Fruit fly (Drosophila melanogaster): ENCODE results near the gene nrm.

Gene nrm

DNA sequence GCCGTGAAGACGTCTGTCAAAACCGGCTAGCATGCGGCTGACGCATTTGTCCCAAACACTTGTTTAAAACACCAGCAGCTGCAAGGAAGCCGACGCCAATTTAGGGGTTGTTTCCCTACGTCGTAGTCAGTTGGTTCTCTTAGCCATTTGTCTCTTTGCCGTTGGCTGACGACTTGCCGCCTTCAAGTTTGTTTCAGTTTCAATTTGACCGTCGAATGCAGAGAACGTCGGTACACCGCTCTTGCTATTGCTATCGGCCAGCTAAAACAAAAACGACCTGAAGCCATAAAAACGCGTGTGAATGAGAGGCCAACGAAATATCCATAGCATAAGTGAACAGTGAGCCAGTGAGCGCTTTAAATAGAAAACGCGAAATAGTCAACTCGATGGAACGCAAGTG, at the start of gene nrm:
Gene nrm, plus strand, starts transcription at position 197 of the 400 bp plus-strand sequence.
- TF ChIP-seq ttk (optimal IDR thresholded peaks at IDR 0.05): no peak
- no peak for TF ChIP-seq insv (optimal IDR thresholded peaks at IDR 0.05)
- TF ChIP-seq Sin3A (optimal IDR thresholded peaks at IDR 0.05): no peak
- no peak for TF ChIP-seq psq (optimal IDR thresholded peaks at IDR 0.05)
- TF ChIP-seq Myc (optimal IDR thresholded peaks at IDR 0.05): no peak
- no peak for TF ChIP-seq h (optimal IDR thresholded peaks at IDR 0.05)

DNA sequence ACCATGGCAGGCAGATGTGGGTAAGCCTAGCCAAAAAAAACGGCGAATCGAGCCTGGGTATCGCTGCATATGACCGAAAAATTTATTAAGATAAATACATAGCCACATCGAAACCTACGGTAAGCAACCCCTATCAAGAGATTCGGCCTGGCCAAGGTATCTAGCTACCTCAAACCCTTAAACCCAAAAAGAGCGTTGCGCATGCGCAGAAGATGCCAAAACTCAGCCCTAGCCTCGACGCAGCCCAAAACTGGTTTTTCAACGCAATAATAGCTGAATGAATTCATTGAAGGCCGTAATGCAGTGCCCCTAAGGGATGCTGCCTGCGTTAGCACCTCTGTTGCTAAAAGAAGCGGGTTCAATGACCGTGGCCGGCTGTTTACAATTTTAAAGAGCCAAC, 45.5 kb upstream of the nrm start:
- TF ChIP-seq psq (optimal IDR thresholded peaks at IDR 0.05) (no peak), h (optimal IDR thresholded peaks at IDR 0.05) (no peak), insv (optimal IDR thresholded peaks at IDR 0.05) (no peak), Myc (optimal IDR thresholded peaks at IDR 0.05) (no peak), ttk (optimal IDR thresholded peaks at IDR 0.05) (no peak), Sin3A (optimal IDR thresholded peaks at IDR 0.05) (no peak)

DNA sequence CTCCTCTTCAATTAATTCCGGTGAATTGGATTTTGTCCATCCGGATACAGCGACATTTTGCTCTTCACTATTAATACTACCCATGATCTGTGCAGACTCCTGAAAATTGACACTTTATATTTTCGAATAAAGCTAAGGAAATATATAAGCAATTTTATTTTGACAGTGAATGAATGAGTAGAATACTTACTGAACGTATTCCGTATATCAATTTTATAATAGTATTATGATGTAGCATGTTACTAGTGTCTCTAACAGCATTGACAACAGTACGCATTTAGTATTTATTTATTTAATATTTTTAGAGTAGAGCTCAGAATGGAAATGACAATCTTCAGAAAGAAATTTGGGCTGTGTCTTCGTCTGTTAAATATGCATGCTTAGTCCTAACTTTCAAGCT, 43.0 kb upstream of the nrm start, which contains the start of gene CG32461:
Gene CG32461, minus strand, starts transcription at position 101 of the 400 bp plus-strand sequence.
- TF ChIP-seq Sin3A (optimal IDR thresholded peaks at IDR 0.05) (no peak), ttk (optimal IDR thresholded peaks at IDR 0.05) (no peak)

DNA sequence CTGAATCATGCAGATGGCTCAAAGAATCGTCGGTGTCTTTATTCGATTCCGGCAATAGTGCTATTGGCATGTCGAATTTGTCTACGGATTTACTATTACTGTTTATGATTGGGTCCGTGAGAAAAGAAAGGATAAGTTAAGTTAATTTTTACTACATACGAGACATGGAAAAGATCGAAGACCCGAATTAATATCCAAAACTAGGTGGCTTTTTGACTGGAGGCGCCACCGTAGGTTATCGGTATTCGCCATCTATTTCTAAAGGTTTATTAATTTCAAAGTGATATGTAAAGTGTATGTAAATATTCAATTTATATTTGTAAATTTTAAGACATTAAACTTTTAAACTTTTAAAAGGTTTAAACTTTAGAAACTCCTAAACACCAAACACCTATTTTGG, 40.0 kb upstream of the nrm start:
- TF ChIP-seq psq (optimal IDR thresholded peaks at IDR 0.05) (no peak), h (optimal IDR thresholded peaks at IDR 0.05) (no peak), ttk (optimal IDR thresholded peaks at IDR 0.05) (no peak), insv (optimal IDR thresholded peaks at IDR 0.05) (no peak), Sin3A (optimal IDR thresholded peaks at IDR 0.05) (no peak), Myc (optimal IDR thresholded peaks at IDR 0.05) (no peak)

DNA sequence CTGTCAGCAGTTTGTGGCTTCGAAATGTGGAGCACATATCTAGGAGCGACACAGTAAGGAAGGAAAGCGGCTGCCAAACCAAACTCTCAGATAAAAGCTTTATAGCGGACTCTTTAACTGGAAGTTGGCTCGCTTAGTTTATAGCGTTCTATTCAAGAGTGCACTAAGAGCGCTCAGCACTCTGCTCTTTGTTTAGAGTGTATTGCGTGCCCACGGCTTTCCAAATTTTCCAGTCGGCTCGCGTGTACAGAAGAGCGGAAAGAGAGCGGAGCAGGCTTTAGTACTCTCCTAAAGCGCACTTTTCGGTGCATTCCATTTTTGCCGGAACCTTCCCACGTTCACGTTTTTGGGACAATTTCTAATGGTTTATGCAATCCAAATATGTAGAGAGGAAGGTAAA, 37.9 kb upstream of the nrm start:
- no peak for TF ChIP-seq insv (optimal IDR thresholded peaks at IDR 0.05)
- no peak for TF ChIP-seq ttk (optimal IDR thresholded peaks at IDR 0.05)
- TF ChIP-seq Myc (optimal IDR thresholded peaks at IDR 0.05): no peak
- TF ChIP-seq h (optimal IDR thresholded peaks at IDR 0.05): no peak
- no peak for TF ChIP-seq psq (optimal IDR thresholded peaks at IDR 0.05)
- TF ChIP-seq Sin3A (optimal IDR thresholded peaks at IDR 0.05): no peak

DNA sequence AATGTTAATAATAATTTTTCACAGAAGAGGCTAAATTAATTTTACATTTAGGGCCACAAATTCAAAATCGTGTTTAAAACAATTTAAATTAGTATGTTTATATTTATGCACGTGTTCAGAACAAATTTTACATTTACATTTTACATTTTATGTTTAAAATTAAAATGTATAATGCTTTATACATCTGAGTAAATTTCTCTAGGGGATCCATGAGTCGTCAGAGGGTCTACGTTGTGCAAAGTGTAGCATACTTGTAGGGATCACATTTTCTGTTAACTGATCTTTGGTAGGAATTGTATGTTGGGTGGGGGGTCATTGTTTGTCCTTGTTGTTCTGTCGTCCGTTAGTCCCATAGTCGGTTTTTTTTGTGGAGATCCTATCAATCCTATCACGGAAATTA, 16.1 kb upstream of the nrm start:
- TF ChIP-seq psq (optimal IDR thresholded peaks at IDR 0.05) (no peak), Sin3A (optimal IDR thresholded peaks at IDR 0.05) (no peak), h (optimal IDR thresholded peaks at IDR 0.05) (no peak), ttk (optimal IDR thresholded peaks at IDR 0.05) (no peak), insv (optimal IDR thresholded peaks at IDR 0.05) (no peak), Myc (optimal IDR thresholded peaks at IDR 0.05) (no peak)

DNA sequence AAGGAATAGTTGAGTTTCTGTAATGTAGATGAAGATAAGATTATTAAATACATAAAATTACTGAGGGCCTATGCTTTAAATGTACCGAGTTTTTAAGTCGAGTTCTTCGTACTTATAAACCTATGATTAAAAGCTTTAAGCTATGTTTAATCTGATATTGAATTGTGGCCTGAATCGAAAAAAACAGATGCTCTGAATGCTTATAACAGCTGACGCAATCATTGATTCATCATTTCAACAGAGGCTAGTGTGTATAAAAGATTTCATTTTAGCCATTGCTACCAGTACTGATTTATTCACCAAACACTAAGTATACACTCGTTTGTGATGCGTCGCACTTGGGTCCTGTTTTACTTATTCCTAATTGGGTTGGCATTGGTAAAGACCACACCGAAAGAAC, 10.8 kb upstream of the nrm start, which contains the start of gene CG32457:
Gene CG32457, plus strand, starts transcription at position 301 of the 400 bp plus-strand sequence.
- TF ChIP-seq Sin3A (optimal IDR thresholded peaks at IDR 0.05) (no peak), Myc (optimal IDR thresholded peaks at IDR 0.05) (no peak), psq (optimal IDR thresholded peaks at IDR 0.05) (no peak), insv (optimal IDR thresholded peaks at IDR 0.05) (no peak), h (optimal IDR thresholded peaks at IDR 0.05) (no peak), ttk (optimal IDR thresholded peaks at IDR 0.05) (no peak)

DNA sequence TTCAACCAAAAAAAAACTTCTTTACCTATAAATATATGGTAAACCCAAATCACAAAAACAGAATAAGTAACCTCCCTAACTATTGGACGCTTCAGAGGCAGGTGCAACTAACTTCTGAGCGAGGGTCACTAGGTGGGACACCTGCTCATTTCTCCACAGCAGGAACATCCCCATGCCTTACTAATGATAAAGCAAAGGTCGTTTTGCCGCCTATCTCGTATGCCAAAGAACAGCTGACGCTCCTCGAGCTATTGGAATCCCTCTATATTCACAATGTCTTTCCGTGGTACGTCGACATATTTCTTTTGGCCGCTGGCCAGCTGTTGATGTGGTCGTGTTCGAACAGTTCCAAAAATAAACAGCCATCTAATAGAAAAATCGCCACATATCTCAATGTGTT, 8.7 kb upstream of the nrm start:
- TF ChIP-seq h (optimal IDR thresholded peaks at IDR 0.05) (no peak), psq (optimal IDR thresholded peaks at IDR 0.05) (no peak), insv (optimal IDR thresholded peaks at IDR 0.05) (no peak), ttk (optimal IDR thresholded peaks at IDR 0.05) (no peak), Sin3A (optimal IDR thresholded peaks at IDR 0.05) (no peak), Myc (optimal IDR thresholded peaks at IDR 0.05) (no peak)

DNA sequence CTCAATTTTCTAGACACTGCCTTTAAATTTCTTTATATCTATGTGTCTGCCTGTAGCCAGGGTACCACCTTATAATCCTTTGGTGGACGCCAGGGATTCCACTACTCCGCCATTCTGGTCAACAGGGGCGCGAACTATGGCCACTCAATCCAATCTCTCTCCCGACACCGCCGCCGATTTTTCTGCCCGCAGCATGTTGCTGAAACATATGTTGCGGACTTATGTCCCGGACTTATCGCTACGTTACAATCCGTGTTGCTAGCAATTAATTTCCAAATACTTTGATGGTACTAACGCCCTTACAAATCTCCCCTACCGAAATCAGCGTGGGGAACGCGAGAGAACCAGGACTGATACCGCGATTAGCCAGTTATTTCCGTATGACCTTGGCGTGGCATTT, 7.0 kb downstream of the nrm start:
- TF ChIP-seq Myc (optimal IDR thresholded peaks at IDR 0.05) (no peak), psq (optimal IDR thresholded peaks at IDR 0.05) (no peak), h (optimal IDR thresholded peaks at IDR 0.05) (no peak), Sin3A (optimal IDR thresholded peaks at IDR 0.05) (no peak), insv (optimal IDR thresholded peaks at IDR 0.05) (no peak), ttk (optimal IDR thresholded peaks at IDR 0.05) (no peak)

DNA sequence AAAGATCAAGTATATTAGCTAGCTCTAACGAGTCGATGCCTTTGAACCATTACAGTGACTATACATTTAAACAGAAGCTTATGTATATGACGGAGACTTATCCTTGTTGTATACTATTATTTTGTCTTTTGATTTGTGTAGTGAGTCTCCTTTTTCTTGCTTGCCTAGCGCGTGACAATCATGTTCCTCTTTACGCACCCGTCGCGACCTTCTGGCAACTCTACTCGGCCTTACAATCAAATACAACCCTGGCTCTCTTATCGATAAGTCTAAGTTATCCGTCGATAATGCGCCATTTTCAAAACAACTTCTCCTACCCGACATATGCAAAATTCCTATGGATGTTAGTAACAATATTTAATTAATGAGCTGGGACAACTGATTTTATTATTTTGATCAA, 17.5 kb downstream of the nrm start:
- no peak for TF ChIP-seq psq (optimal IDR thresholded peaks at IDR 0.05)
- no peak for TF ChIP-seq Sin3A (optimal IDR thresholded peaks at IDR 0.05)
- TF ChIP-seq Myc (optimal IDR thresholded peaks at IDR 0.05): no peak
- TF ChIP-seq ttk (optimal IDR thresholded peaks at IDR 0.05): no peak
- no peak for TF ChIP-seq insv (optimal IDR thresholded peaks at IDR 0.05)
- TF ChIP-seq h (optimal IDR thresholded peaks at IDR 0.05): no peak

DNA sequence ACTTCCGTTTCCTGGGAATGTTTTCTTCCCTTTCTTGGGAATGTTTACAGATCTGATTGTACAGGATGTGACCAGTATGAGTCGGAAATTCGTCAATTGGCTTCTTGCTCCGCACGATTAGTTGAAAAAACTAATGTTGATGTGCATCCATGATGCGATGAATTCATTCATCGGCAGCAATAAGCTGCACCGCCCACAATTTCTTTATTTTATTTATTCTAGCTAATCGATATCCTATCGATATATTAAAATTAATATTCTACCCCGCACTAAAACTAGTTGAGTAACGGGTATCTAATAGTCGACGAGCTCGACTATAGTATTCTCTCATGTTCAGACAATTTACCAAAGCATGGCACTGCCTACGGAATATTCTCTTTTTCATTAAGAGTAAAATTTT, 23.1 kb downstream of the nrm start:
- TF ChIP-seq Sin3A (optimal IDR thresholded peaks at IDR 0.05): no peak
- TF ChIP-seq insv (optimal IDR thresholded peaks at IDR 0.05): no peak
- TF ChIP-seq ttk (optimal IDR thresholded peaks at IDR 0.05): no peak
- no peak for TF ChIP-seq h (optimal IDR thresholded peaks at IDR 0.05)
- no peak for TF ChIP-seq psq (optimal IDR thresholded peaks at IDR 0.05)
- TF ChIP-seq Myc (optimal IDR thresholded peaks at IDR 0.05): no peak

DNA sequence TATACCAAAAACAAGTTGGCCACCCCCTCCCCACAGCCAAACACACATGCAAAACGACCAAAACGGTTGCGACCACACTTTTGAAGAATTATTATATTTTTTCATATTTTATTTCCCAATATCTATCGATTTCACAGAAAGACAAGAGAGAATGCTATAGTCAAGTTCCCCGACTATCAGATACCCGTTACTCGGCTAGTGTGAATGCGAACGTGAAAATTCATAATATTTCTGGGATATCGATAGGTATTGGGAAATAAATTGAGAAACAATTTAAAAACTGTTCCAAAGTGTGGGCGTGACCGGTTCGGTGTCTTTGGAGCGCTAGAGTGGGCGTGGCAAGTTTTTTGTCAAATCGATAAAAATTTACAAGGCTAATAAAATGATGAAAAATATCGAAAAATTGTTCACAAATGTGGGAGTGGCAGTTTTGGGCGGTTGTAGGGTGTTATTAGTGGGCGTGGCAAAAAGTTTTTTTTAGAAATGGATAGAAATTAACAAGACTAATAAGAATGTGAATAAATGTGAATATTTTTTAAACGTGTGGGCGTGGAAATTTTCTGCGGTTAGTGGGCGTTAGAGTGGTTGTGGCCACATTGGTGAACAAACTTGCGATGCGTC, 24.3 kb downstream of the nrm start:
- TF ChIP-seq insv (optimal IDR thresholded peaks at IDR 0.05) (no peak), Myc (optimal IDR thresholded peaks at IDR 0.05) (no peak), h (optimal IDR thresholded peaks at IDR 0.05) (no peak), psq (optimal IDR thresholded peaks at IDR 0.05) (no peak)

DNA sequence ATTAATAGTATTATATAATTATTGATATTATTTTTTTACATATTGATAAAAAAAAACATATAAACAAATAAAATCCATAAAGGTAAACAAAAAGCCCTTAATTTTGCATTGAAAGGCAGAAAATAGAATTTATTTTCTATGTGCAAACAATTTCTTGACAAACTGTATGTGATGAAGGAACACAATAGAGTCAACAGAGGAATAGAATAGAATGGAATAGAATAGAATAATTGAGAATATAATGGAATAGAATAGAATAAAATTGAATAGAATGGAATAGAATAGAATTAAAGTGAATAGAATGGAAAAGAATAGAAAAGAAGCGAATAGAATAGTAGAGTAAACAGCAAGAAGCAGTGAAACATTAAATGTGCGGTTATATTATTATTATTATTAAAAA, 83.1 kb downstream of the nrm start:
- no peak for TF ChIP-seq Sin3A (optimal IDR thresholded peaks at IDR 0.05)
- TF ChIP-seq Myc (optimal IDR thresholded peaks at IDR 0.05): no peak
- no peak for TF ChIP-seq ttk (optimal IDR thresholded peaks at IDR 0.05)
- TF ChIP-seq psq (optimal IDR thresholded peaks at IDR 0.05): no peak
- TF ChIP-seq h (optimal IDR thresholded peaks at IDR 0.05): no peak
- no peak for TF ChIP-seq insv (optimal IDR thresholded peaks at IDR 0.05)

Measured in Kc167 (cell line).